Fruit fly (Drosophila melanogaster) whole organism, adult: ENCODE data around the gene CG2871.

Experiments
- CG11617 ChIP-seq: fragments of 200-800 bp; sonication (Bioruptor generic); optimal IDR thresholded peaks from 2 replicates; lab custom pipeline; 2017; ENCODE audit warnings: mild to moderate bottlenecking, missing biosample characterization, missing genetic modification reagents, missing genetic modification characterization
- CG12768 ChIP-seq: fragments of 200-800 bp; sonication (Bioruptor generic); optimal IDR thresholded peaks from 2 replicates; lab custom pipeline; 2017; ENCODE audit warnings: missing biosample characterization, missing genetic modification characterization, mild to moderate bottlenecking, moderate library complexity, missing genetic modification reagents
- CG14711 ChIP-seq: fragments of 200-800 bp; sonication (Bioruptor generic); optimal IDR thresholded peaks from 2 replicates; lab custom pipeline; 2018; ENCODE audit warnings: missing biosample characterization, mild to moderate bottlenecking, missing genetic modification characterization, moderate library complexity
- CG1620 ChIP-seq: fragments of 200-800 bp; sonication (Bioruptor generic); optimal IDR thresholded peaks from 2 replicates; lab custom pipeline; 2016; ENCODE audit warnings: missing biosample characterization, missing genetic modification characterization
- CG33017 ChIP-seq: fragments of 200-800 bp; sonication (Bioruptor generic); optimal IDR thresholded peaks from 2 replicates; lab custom pipeline; 2018; ENCODE audit warnings: missing biosample characterization, mild to moderate bottlenecking, missing genetic modification characterization, moderate library complexity
- CG5204 ChIP-seq: fragments of 200-800 bp; sonication (Bioruptor generic); optimal IDR thresholded peaks from 2 replicates; lab custom pipeline; 2016; ENCODE audit warnings: missing biosample characterization, missing genetic modification characterization
- CG7045 ChIP-seq: fragments of 200-800 bp; sonication (Bioruptor generic); optimal IDR thresholded peaks from 2 replicates; lab custom pipeline; 2017; ENCODE audit warnings: missing biosample characterization, mild to moderate bottlenecking, missing genetic modification characterization
- CG7101 ChIP-seq: fragments of 200-800 bp; sonication (Bioruptor generic); optimal IDR thresholded peaks from 2 replicates; lab custom pipeline; 2018; ENCODE audit warnings: missing biosample characterization, mild to moderate bottlenecking, missing genetic modification characterization, moderate library complexity
- Clk ChIP-seq: fragments of 200-800 bp; sonication (Bioruptor generic); optimal IDR thresholded peaks from 2 replicates; lab custom pipeline; 2017; ENCODE audit warnings: missing biosample characterization, missing genetic modification characterization
- Crg-1 ChIP-seq: fragments of 200-800 bp; sonication (Bioruptor generic); optimal IDR thresholded peaks from 2 replicates; lab custom pipeline; 2016; ENCODE audit warnings: missing biosample characterization, missing genetic modification characterization
- Hr96 ChIP-seq: fragments of 200-800 bp; sonication (Bioruptor generic); optimal IDR thresholded peaks from 2 replicates; lab custom pipeline; 2016; ENCODE audit warnings: missing biosample characterization, missing genetic modification characterization
- Mnt ChIP-seq: fragments of 200-800 bp; sonication (Bioruptor generic); optimal IDR thresholded peaks from 2 replicates; lab custom pipeline; 2016; ENCODE audit warnings: missing biosample characterization, mild to moderate bottlenecking, missing genetic modification characterization
- bab1 ChIP-seq: fragments of 200-800 bp; sonication (Bioruptor generic); optimal IDR thresholded peaks from 3 replicates; lab custom pipeline; 2019; ENCODE audit warnings: missing biosample characterization, mild to moderate bottlenecking, missing genetic modification characterization, moderate library complexity
- cic ChIP-seq: fragments of 200-800 bp; sonication (Bioruptor generic); optimal IDR thresholded peaks from 2 replicates; lab custom pipeline; 2017; ENCODE audit warnings: missing biosample characterization, mild to moderate bottlenecking, missing genetic modification characterization, moderate library complexity
- cnc ChIP-seq, 2 experiments: fragments of >200 bp; optimal IDR thresholded peaks; 2 replicates each; lab custom pipeline; 2017
- kay ChIP-seq: fragments of 200-800 bp; sonication (Bioruptor generic); peaks from one replicate; lab custom pipeline; 2016; ENCODE audit warnings: missing biosample characterization, missing genetic modification characterization, borderline replicate concordance
- ovo ChIP-seq: fragments of 200-800 bp; sonication (Bioruptor generic); optimal IDR thresholded peaks from 2 replicates; lab custom pipeline; 2016; ENCODE audit warnings: missing biosample characterization, missing genetic modification characterization
- pad ChIP-seq: fragments of 200-800 bp; sonication (Bioruptor generic); optimal IDR thresholded peaks from 3 replicates; lab custom pipeline; 2017; ENCODE audit warnings: missing biosample characterization, missing genetic modification characterization, mild to moderate bottlenecking, moderate library complexity, missing genetic modification reagents
- tj ChIP-seq: fragments of 200-800 bp; sonication (Bioruptor generic); optimal IDR thresholded peaks from 3 replicates; lab custom pipeline; 2017; ENCODE audit warnings: missing biosample characterization, mild to moderate bottlenecking, missing genetic modification characterization, moderate library complexity
- toe ChIP-seq: fragments of 200-800 bp; sonication (Bioruptor generic); optimal IDR thresholded peaks from 2 replicates; lab custom pipeline; 2016; ENCODE audit warnings: missing biosample characterization, missing genetic modification characterization

Gene CG2871

dm6 chrX:4771488-4771887 lies 5.7 kb downstream of the CG2871 start, which contains the start of gene Klf15:
Gene Klf15, minus strand, starts transcription at chrX:4771588.
- no peak for TF ChIP-seq Hr96 (GFP tag; lab: Kevin White, UChicago)

- TF ChIP-seq CG7101 = no peak
- no peak for TF ChIP-seq CG1620 (GFP tag; lab: Kevin White, UChicago)
Observed at dm6 chrX:4770037-4770436, 7.1 kb downstream of the CG2871 start, which contains the start of gene CG15472. Gene CG15472, minus strand, starts transcription at chrX:4770137.

- TF ChIP-seq CG33017 (tag; lab: Kevin White, UChicago) (no peak), Hr96 (GFP tag; lab: Kevin White, UChicago) (no peak), cic (no peak), CG11617 (GFP tag; lab: Kevin White, UChicago) (no peak), toe (GFP tag; lab: Kevin White, UChicago) (no peak), CG5204 (no peak), tj (GFP tag; lab: Kevin White, UChicago) (no peak), bab1 (no peak), cnc (optimal IDR thresholded peaks at IDR 0.05; lab: Kevin White, UChicago) (no peak), CG7101 (no peak), CG14711 (tag; lab: Kevin White, UChicago) (no peak), ovo (GFP tag; lab: Kevin White, UChicago) (no peak), Crg-1 (GFP tag; lab: Kevin White, UChicago) (no peak), CG7045 (GFP tag; lab: Kevin White, UChicago) (no peak), kay (GFP tag; lab: Kevin White, UChicago) (no peak), Mnt (GFP tag; lab: Kevin White, UChicago) (no peak), Clk (GFP tag; lab: Kevin White, UChicago) (no peak), CG12768 (GFP tag; lab: Kevin White, UChicago) (no peak), pad (no peak), CG1620 (GFP tag; lab: Kevin White, UChicago) (no peak)
Observed at dm6 chrX:4762267-4762666, 14.9 kb downstream of the CG2871 start.
